Fruit fly (Drosophila melanogaster): ENCODE results near the gene HP6.

The HP6 gene

dm6 chr2L:4567219-4567618 is 10.8 kb downstream of the HP6 start:
- TF ChIP-seq svp (GFP tag) = peak; percentile 88
- peak; percentile 25 for TF ChIP-seq vri (GFP tag; optimal IDR thresholded peaks at IDR 0.05)
- TF ChIP-seq Hr4 (GFP tag; optimal IDR thresholded peaks at IDR 0.05) = peak; percentile 53
- TF ChIP-seq fkh (GFP tag; optimal IDR thresholded peaks at IDR 0.05) = no peak
- TF ChIP-seq Lpt (GFP tag; optimal IDR thresholded peaks at IDR 0.05) = no peak
- peak; percentile 33 for TF ChIP-seq net (GFP tag; optimal IDR thresholded peaks at IDR 0.05)
- TF ChIP-seq pdm3 (GFP tag; optimal IDR thresholded peaks at IDR 0.05) = peak; percentile 59
- TF ChIP-seq eg (GFP tag; IDR thresholded peaks at IDR 0.05) = no peak; the same call in 2 of the 3 replicates
- peak; percentile 60 for TF ChIP-seq lz (GFP tag; optimal IDR thresholded peaks at IDR 0.05)
- TF ChIP-seq CG11902 (GFP tag; optimal IDR thresholded peaks at IDR 0.05) = peak; percentile 29
- no peak for TF ChIP-seq fd59A (GFP tag; optimal IDR thresholded peaks at IDR 0.05)
- peak; percentile 27 for TF ChIP-seq CG4318 (GFP tag; optimal IDR thresholded peaks at IDR 0.05)
- no peak for TF ChIP-seq CG3032 (tag; optimal IDR thresholded peaks at IDR 0.05)
- no peak for TF ChIP-seq CG8319 (GFP tag; optimal IDR thresholded peaks at IDR 0.05)
- no peak for TF ChIP-seq CG11294 (GFP tag; IDR thresholded peaks at IDR 0.05)
- TF ChIP-seq CG9139 (GFP tag; optimal IDR thresholded peaks at IDR 0.05) = no peak
- peak; percentile 59 for TF ChIP-seq OdsH (GFP tag; optimal IDR thresholded peaks at IDR 0.05)
- TF ChIP-seq CG32006 (GFP tag; optimal IDR thresholded peaks at IDR 0.05) = peak; percentile 65
- peak; percentile 68 for TF ChIP-seq topi (GFP tag; optimal IDR thresholded peaks at IDR 0.05)
- no peak for TF ChIP-seq Eip93F (GFP tag; optimal IDR thresholded peaks at IDR 0.05)
- TF ChIP-seq salr (GFP tag; optimal IDR thresholded peaks at IDR 0.05) = no peak
- no peak for TF ChIP-seq CG6808 (GFP tag; optimal IDR thresholded peaks at IDR 0.05)
- no peak for TF ChIP-seq CG16779 (tag; optimal IDR thresholded peaks at IDR 0.05)
- TF ChIP-seq Ets96B (tag; optimal IDR thresholded peaks at IDR 0.05) = peak; percentile 29
- peak; percentile 54 for TF ChIP-seq Smox (GFP tag; optimal IDR thresholded peaks at IDR 0.05)
- peak; percentile 83 for TF ChIP-seq Eip78C (GFP tag)
- TF ChIP-seq Gug (GFP tag; IDR thresholded peaks at IDR 0.05) = no peak
- TF ChIP-seq ss (GFP tag; optimal IDR thresholded peaks at IDR 0.05) = no peak
- peak; percentile 50 for TF ChIP-seq Sox14 (GFP tag; optimal IDR thresholded peaks at IDR 0.05)
- peak; percentile 38 for TF ChIP-seq Eip75B (GFP tag; optimal IDR thresholded peaks at IDR 0.05)
- TF ChIP-seq CG15336 (GFP tag; IDR thresholded peaks at IDR 0.05) = peak; percentile 60
- TF ChIP-seq CG10631 (GFP tag; optimal IDR thresholded peaks at IDR 0.05) = peak; percentile 36
- peak; percentile 50 for TF ChIP-seq CG6276 (GFP tag; optimal IDR thresholded peaks at IDR 0.05)
- no peak for TF ChIP-seq spab (GFP tag; optimal IDR thresholded peaks at IDR 0.05)
- TF ChIP-seq dsx (GFP tag; optimal IDR thresholded peaks at IDR 0.05; ENCODE audit: poor library complexity, severe bottlenecking) = peak; percentile 1
- peak; percentile 72 for TF ChIP-seq Hr39 (GFP tag; optimal IDR thresholded peaks at IDR 0.05)
- TF ChIP-seq Ets21C (GFP tag; optimal IDR thresholded peaks at IDR 0.05) = peak; percentile 39
- peak; percentile 48 for TF ChIP-seq achi (GFP tag; optimal IDR thresholded peaks at IDR 0.05)
- no peak for TF ChIP-seq CG7368 (GFP tag; optimal IDR thresholded peaks at IDR 0.05)
- TF ChIP-seq CG34406 (GFP tag; optimal IDR thresholded peaks at IDR 0.05) = peak; percentile 38
- TF ChIP-seq Hr38 (GFP tag; optimal IDR thresholded peaks at IDR 0.05) = no peak
- TF ChIP-seq Met (GFP tag; optimal IDR thresholded peaks at IDR 0.05) = peak; percentile 69
- TF ChIP-seq dac (GFP tag; optimal IDR thresholded peaks at IDR 0.05) = no peak
- no peak for TF ChIP-seq CG10669 (GFP tag; optimal IDR thresholded peaks at IDR 0.05)
- no peak for TF ChIP-seq fd85E (GFP tag; optimal IDR thresholded peaks at IDR 0.05)
- no peak for TF ChIP-seq Sox15 (GFP tag; optimal IDR thresholded peaks at IDR 0.05)
- peak; percentile 53; the same call in 2 of the 3 replicates for TF ChIP-seq CG6163 (GFP tag; IDR thresholded peaks at IDR 0.05)
- peak; percentile 51 for TF ChIP-seq CG6792 (GFP tag; optimal IDR thresholded peaks at IDR 0.05)
- peak; percentile 39 for TF ChIP-seq CG3919 (GFP tag; optimal IDR thresholded peaks at IDR 0.05)
- peak; percentile 56 for TF ChIP-seq CG31627 (GFP tag; optimal IDR thresholded peaks at IDR 0.05)
- peak; percentile 70 for TF ChIP-seq esn (GFP tag; optimal IDR thresholded peaks at IDR 0.05)
- TF ChIP-seq CG1621 (tag; optimal IDR thresholded peaks at IDR 0.05) = no peak
- TF ChIP-seq CG8119 (GFP tag; IDR thresholded peaks at IDR 0.05) = peak; percentile 40; the same call in 1 of the 3 replicates

Data from whole organism, prepupa.